Worm (Caenorhabditis elegans): ENCODE data around the gene F02C12.3.
A peak's percentile ranks its signal among the peaks of the same experiment; 100 is the strongest.

The F02C12.3 gene

ce11 chrX:13414974-13415373, 18.2 kb downstream of the F02C12.3 start (continued):
- TF ChIP-seq ceh-58 (GFP tag; IDR thresholded peaks at IDR 0.05) (no peak), ztf-6 (GFP tag; IDR thresholded peaks at IDR 0.05) (no peak), mxl-1 (tag; optimal IDR thresholded peaks at IDR 0.05) (peak; percentile 33), atf-7 (tag; optimal IDR thresholded peaks at IDR 0.05) (no peak), efl-1 (GFP tag; optimal IDR thresholded peaks at IDR 0.05) (no peak)

DNA sequence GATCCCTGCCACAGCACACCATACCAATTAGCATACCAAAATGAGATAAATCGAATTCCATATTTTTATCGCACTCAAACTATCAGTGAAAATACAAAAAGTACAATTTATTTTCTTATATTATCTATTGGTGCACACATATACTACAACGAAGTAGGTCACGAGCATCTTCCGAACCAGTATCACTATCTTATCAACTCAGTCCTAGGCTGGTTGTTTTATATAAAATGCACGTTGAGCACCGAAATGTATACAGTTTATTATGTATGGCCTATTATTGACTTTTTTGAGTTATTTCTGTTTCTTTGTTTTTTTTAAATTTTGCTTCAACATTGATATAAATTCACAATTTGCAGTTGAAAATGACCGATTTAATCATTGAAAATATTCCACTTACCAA, 18.9 kb downstream of the F02C12.3 start, which contains the start of gene C29F7.2:
Gene C29F7.2, plus strand, starts transcription at position 357 of the 400 bp plus-strand sequence.
- TF ChIP-seq nhr-80 (tag; optimal IDR thresholded peaks at IDR 0.05) (peak; percentile 44), tbp1 (GFP tag; optimal IDR thresholded peaks at IDR 0.05) (peak; percentile 31), lin-40 (tag; optimal IDR thresholded peaks at IDR 0.05) (no peak)

- no peak for TF ChIP-seq somi-1 (GFP tag; optimal IDR thresholded peaks at IDR 0.05)
- TF ChIP-seq egl-18 (GFP tag; IDR thresholded peaks at IDR 0.05): no peak
- no peak for TF ChIP-seq efl-1 (GFP tag; optimal IDR thresholded peaks at IDR 0.05)
- no peak for TF ChIP-seq K12H6.12 (tag; optimal IDR thresholded peaks at IDR 0.05)
- TF ChIP-seq F33H1.4 (GFP tag; IDR thresholded peaks at IDR 0.05): no peak
- TF ChIP-seq athp-1 (tag; optimal IDR thresholded peaks at IDR 0.05): no peak
- TF ChIP-seq K11D2.4 (GFP tag; IDR thresholded peaks at IDR 0.05): no peak
- no peak for TF ChIP-seq unc-130 (GFP tag; optimal IDR thresholded peaks at IDR 0.05)
- no peak for TF ChIP-seq lin-35 (GFP tag; optimal IDR thresholded peaks at IDR 0.05)
Observed at ce11 chrX:13417479-13417878, 20.7 kb downstream of the F02C12.3 start.

DNA sequence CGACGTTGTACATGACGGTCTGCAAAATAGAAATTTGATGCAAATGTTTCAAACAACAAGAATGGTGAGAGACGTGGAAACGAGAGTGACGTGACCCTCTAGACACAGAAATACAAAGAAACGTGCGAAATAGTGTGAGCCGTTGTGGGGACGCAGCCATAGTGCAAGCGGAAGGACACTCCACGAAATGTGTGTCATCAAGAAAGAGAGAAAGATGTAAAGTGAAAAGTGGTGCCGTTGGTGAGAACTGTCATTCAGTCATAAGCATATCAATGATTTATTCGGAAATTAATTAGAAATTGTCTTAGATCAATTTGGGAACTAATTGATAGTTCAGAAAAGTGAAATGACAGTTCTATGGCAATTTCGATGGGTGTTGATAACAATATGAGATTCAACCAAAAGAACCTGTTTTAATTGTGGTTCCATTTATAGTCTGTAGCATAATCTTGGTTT, 23.1 kb downstream of the F02C12.3 start, which contains the start of gene C29F7.3:
Gene C29F7.3, minus strand, starts transcription at position 51 of the 456 bp plus-strand sequence.
- TF ChIP-seq let-607 (tag; optimal IDR thresholded peaks at IDR 0.05) (peak; percentile 84 to 92), lin-40 (tag; optimal IDR thresholded peaks at IDR 0.05) (peak; percentile 78), K11D2.4 (GFP tag; IDR thresholded peaks at IDR 0.05) (no peak), ccch-3 (GFP tag; optimal IDR thresholded peaks at IDR 0.05) (no peak), egl-44 (GFP tag; IDR thresholded peaks at IDR 0.05) (0 out of 2 replicates have a peak, but pooled peaks have one; percentile 12), dox-1 (GFP tag; IDR thresholded peaks at IDR 0.05) (peak; percentile 58; the same call in 1 of the 2 replicates), aptf-2 (GFP tag; conservative IDR thresholded peaks at IDR 0.05) (no peak), nfyb-1 (GFP tag; IDR thresholded peaks at IDR 0.05) (no peak), mcd-1 (GFP tag; IDR thresholded peaks at IDR 0.05) (no peak), atf-7 (tag; optimal IDR thresholded peaks at IDR 0.05) (peak; percentile 23), hrde-1 (tag; optimal IDR thresholded peaks at IDR 0.05; ENCODE audit: borderline replicate concordance) (no peak), gei-17 (GFP tag; optimal IDR thresholded peaks at IDR 0.05) (no peak), hsf-1 (GFP tag; IDR thresholded peaks at IDR 0.05) (no peak), ztf-22 (GFP tag; optimal IDR thresholded peaks at IDR 0.05) (peak; percentile 79), hmg-1.2 (GFP tag; IDR thresholded peaks at IDR 0.05) (peak; percentile 58; the same call in 1 of the 2 replicates), madf-10 (tag; optimal IDR thresholded peaks at IDR 0.05) (peak; percentile 49), bed-2 (GFP tag; IDR thresholded peaks at IDR 0.05) (no peak), F23B12.7 (tag; optimal IDR thresholded peaks at IDR 0.05; ENCODE audit: insufficient read depth) (peak; percentile 15), tbp1 (GFP tag; optimal IDR thresholded peaks at IDR 0.05) (peak; percentile 7), somi-1 (GFP tag; optimal IDR thresholded peaks at IDR 0.05) (peak; percentile 16), ets-4 (GFP tag; optimal IDR thresholded peaks at IDR 0.05) (peak; percentile 54), unc-62 (GFP tag; optimal IDR thresholded peaks at IDR 0.05) (peak; percentile 46), nhr-80 (tag; optimal IDR thresholded peaks at IDR 0.05) (peak; percentile 95), ZK185.1 (tag; optimal IDR thresholded peaks at IDR 0.05; ENCODE audit: poor library complexity, severe bottlenecking) (peak; percentile 20)
